Worm (Caenorhabditis elegans) whole organism, L2 larva: ENCODE results near the gene F35A5.2.

Experiments used
- C34F6.9 ChIP-seq: fragments of 150-350 bp; optimal IDR thresholded peaks from 2 replicates; lab custom pipeline; 2014; ENCODE audit warnings: missing biosample characterization, missing genetic modification characterization
- F13H6.1 ChIP-seq: sonication (generic microtip); optimal IDR thresholded peaks from 2 replicates; lab custom pipeline; 2016; ENCODE audit warnings: missing genetic modification characterization, missing compliant biosample characterization
- R02D3.7 ChIP-seq: fragments of 150-350 bp; optimal IDR thresholded peaks from 2 replicates; lab custom pipeline; 2014; ENCODE audit warnings: missing biosample characterization, missing genetic modification characterization
- Y55F3AM.14 ChIP-seq: fragments of 200-800 bp; sonication (Bioruptor generic); optimal IDR thresholded peaks from 2 replicates; lab custom pipeline; 2018; ENCODE audit warnings: mild to moderate bottlenecking, missing genetic modification characterization, missing compliant biosample characterization
- ZK546.5 ChIP-seq: sonication (generic microtip); optimal IDR thresholded peaks from 2 replicates; lab custom pipeline; 2017; ENCODE audit warnings: missing biosample characterization, missing genetic modification characterization
- alr-1 ChIP-seq: fragments of 150-350 bp; optimal IDR thresholded peaks from 2 replicates; lab custom pipeline; 2014; ENCODE audit warnings: missing biosample characterization, missing genetic modification characterization
- aly-2 ChIP-seq: fragments of 150-350 bp; optimal IDR thresholded peaks from 2 replicates; lab custom pipeline; 2014; ENCODE audit warnings: missing biosample characterization, missing genetic modification characterization
- ama-1 ChIP-seq: fragments of 150-350 bp; optimal IDR thresholded peaks from 2 replicates; lab custom pipeline; 2018; ENCODE audit warnings: inconsistent platforms
- blmp-1 ChIP-seq: sonication (generic microtip); optimal IDR thresholded peaks from 2 replicates; lab custom pipeline; 2017; ENCODE audit warnings: missing genetic modification characterization, mild to moderate bottlenecking, missing compliant biosample characterization, antibody characterized with exemption, moderate library complexity; ENCODE audit not compliant: insufficient read depth
- ceh-16 ChIP-seq: fragments of 150-350 bp; optimal IDR thresholded peaks from 2 replicates; lab custom pipeline; 2014; ENCODE audit warnings: missing biosample characterization, missing genetic modification characterization
- ceh-82 ChIP-seq: fragments of 150-350 bp; optimal IDR thresholded peaks from 2 replicates; lab custom pipeline; 2014; ENCODE audit warnings: missing biosample characterization, missing genetic modification characterization
- crh-2 ChIP-seq: sonication (generic microtip); optimal IDR thresholded peaks from 2 replicates; lab custom pipeline; 2017; ENCODE audit warnings: missing biosample characterization, missing genetic modification characterization
- dmd-4 ChIP-seq: sonication (generic microtip); optimal IDR thresholded peaks from 2 replicates; lab custom pipeline; 2017; ENCODE audit warnings: missing biosample characterization, missing genetic modification characterization
- egl-27 ChIP-seq: sonication (generic microtip); optimal IDR thresholded peaks from 3 replicates; lab custom pipeline; 2017; ENCODE audit warnings: missing biosample characterization, missing genetic modification reagents, missing genetic modification characterization
- elt-1 ChIP-seq: fragments of 150-350 bp; optimal IDR thresholded peaks from 2 replicates; lab custom pipeline; 2014; ENCODE audit warnings: missing biosample characterization, missing genetic modification characterization
- fos-1 ChIP-seq: fragments of 150-350 bp; optimal IDR thresholded peaks from 2 replicates; lab custom pipeline; 2014; ENCODE audit warnings: missing biosample characterization, missing genetic modification characterization
- gmeb-1 ChIP-seq: fragments of 150-350 bp; optimal IDR thresholded peaks from 2 replicates; lab custom pipeline; 2014; ENCODE audit warnings: missing biosample characterization, missing genetic modification characterization
- lin-11 ChIP-seq: fragments of 150-350 bp; sonication (generic microtip); optimal IDR thresholded peaks from 2 replicates; lab custom pipeline; 2014; ENCODE audit warnings: missing biosample characterization, missing genetic modification characterization, inconsistent platforms, mixed read lengths
- lin-13 ChIP-seq: fragments of 150-350 bp; optimal IDR thresholded peaks from 2 replicates; lab custom pipeline; 2014; ENCODE audit warnings: missing biosample characterization, missing genetic modification reagents, missing genetic modification characterization
- lin-39 ChIP-seq: fragments of 150-350 bp; optimal IDR thresholded peaks from 2 replicates; lab custom pipeline; 2014; ENCODE audit warnings: missing biosample characterization, missing genetic modification reagents, missing genetic modification characterization
- lsy-2 ChIP-seq, 2 experiments: fragments of 150-350 bp in 1 of 2; sonication (generic microtip) in 1 of 2; optimal IDR thresholded peaks; 2 replicates each; lab custom pipeline; 2014 to 2017; ENCODE audit warnings: missing biosample characterization in 2 of 2, missing genetic modification characterization in 2 of 2
- mab-5 ChIP-seq: fragments of 150-350 bp; optimal IDR thresholded peaks from 2 replicates; lab custom pipeline; 2014; ENCODE audit warnings: missing biosample characterization, missing genetic modification characterization
- mbf-1 ChIP-seq: sonication (generic microtip); optimal IDR thresholded peaks from 2 replicates; lab custom pipeline; 2017; ENCODE audit warnings: missing biosample characterization, missing genetic modification characterization
- mdl-1 ChIP-seq, 2 experiments: fragments of 150-350 bp in 1 of 2; sonication (generic microtip) in 1 of 2; optimal IDR thresholded peaks; 2 replicates each; lab custom pipeline; 2017; ENCODE audit warnings: missing biosample characterization in 2 of 2, missing genetic modification characterization in 2 of 2
- nhr-10 ChIP-seq: sonication (generic microtip); optimal IDR thresholded peaks from 2 replicates; lab custom pipeline; 2017; ENCODE audit warnings: missing biosample characterization, missing genetic modification characterization
- nhr-12 ChIP-seq: fragments of 150-350 bp; optimal IDR thresholded peaks from 2 replicates; lab custom pipeline; 2014; ENCODE audit warnings: missing biosample characterization, missing genetic modification characterization
- nhr-129 ChIP-seq: fragments of 150-350 bp; optimal IDR thresholded peaks from 2 replicates; lab custom pipeline; 2014; ENCODE audit warnings: missing biosample characterization, missing genetic modification characterization
- nhr-21 ChIP-seq: fragments of 150-350 bp; optimal IDR thresholded peaks from 2 replicates; lab custom pipeline; 2014; ENCODE audit warnings: missing biosample characterization, missing genetic modification characterization
- nhr-23 ChIP-seq: fragments of 150-350 bp; optimal IDR thresholded peaks from 2 replicates; lab custom pipeline; 2014; ENCODE audit warnings: missing biosample characterization, missing genetic modification reagents, missing genetic modification characterization
- nhr-237 ChIP-seq: fragments of 150-350 bp; optimal IDR thresholded peaks from 2 replicates; lab custom pipeline; 2014; ENCODE audit warnings: missing biosample characterization, missing genetic modification characterization
- nhr-25 ChIP-seq: fragments of 150-350 bp; sonication (generic microtip); optimal IDR thresholded peaks from 3 replicates; lab custom pipeline; 2014; ENCODE audit warnings: missing biosample characterization, missing genetic modification characterization
- nhr-6 ChIP-seq: fragments of 150-350 bp; optimal IDR thresholded peaks from 2 replicates; lab custom pipeline; 2014; ENCODE audit warnings: missing biosample characterization, missing genetic modification characterization
- nhr-77 ChIP-seq: fragments of 150-350 bp; optimal IDR thresholded peaks from 2 replicates; lab custom pipeline; 2014; ENCODE audit warnings: missing biosample characterization, missing genetic modification characterization
- peb-1 ChIP-seq: fragments of 150-350 bp; optimal IDR thresholded peaks from 2 replicates; lab custom pipeline; 2014; ENCODE audit warnings: missing biosample characterization, missing genetic modification characterization
- sem-4 ChIP-seq: fragments of 150-350 bp; optimal IDR thresholded peaks from 2 replicates; lab custom pipeline; 2014; ENCODE audit warnings: missing biosample characterization, missing genetic modification reagents, missing genetic modification characterization
- skn-1 ChIP-seq: sonication (generic microtip); optimal IDR thresholded peaks from 2 replicates; lab custom pipeline; 2017; ENCODE audit warnings: missing biosample characterization, missing genetic modification characterization
- sma-3 ChIP-seq: sonication (generic microtip); optimal IDR thresholded peaks from 2 replicates; lab custom pipeline; 2016; ENCODE audit warnings: missing genetic modification reagents, missing genetic modification characterization, missing compliant biosample characterization
- sma-9 ChIP-seq, 2 experiments: fragments of 150-350 bp in 1 of 2; sonication (generic microtip) in 1 of 2; optimal IDR thresholded peaks; 2 replicates each; lab custom pipeline; 2014 to 2016; ENCODE audit warnings: missing genetic modification characterization in 2 of 2, mild to moderate bottlenecking in 1 of 2, missing biosample characterization in 1 of 2, missing compliant biosample characterization in 1 of 2, missing genetic modification reagents in 1 of 2, moderate library complexity in 1 of 2
- snpc-4 ChIP-seq: fragments of 150-350 bp; optimal IDR thresholded peaks from 2 replicates; lab custom pipeline; 2014; ENCODE audit warnings: missing biosample characterization, missing genetic modification characterization
- unc-39 ChIP-seq: fragments of 150-350 bp; optimal IDR thresholded peaks from 2 replicates; lab custom pipeline; 2014; ENCODE audit warnings: missing biosample characterization, missing genetic modification characterization
- unc-55 ChIP-seq: fragments of 150-350 bp; sonication (generic microtip); optimal IDR thresholded peaks from 3 replicates; lab custom pipeline; 2014; ENCODE audit warnings: missing biosample characterization, missing genetic modification reagents, missing genetic modification characterization
- unc-62 ChIP-seq: fragments of 150-350 bp; optimal IDR thresholded peaks from 2 replicates; lab custom pipeline; 2014; ENCODE audit warnings: missing biosample characterization, missing genetic modification reagents, missing genetic modification characterization
- zag-1 ChIP-seq: fragments of 150-350 bp; optimal IDR thresholded peaks from 2 replicates; lab custom pipeline; 2014; ENCODE audit warnings: missing biosample characterization, missing genetic modification characterization
- ztf-1 ChIP-seq: fragments of 200-800 bp; sonication (Bioruptor generic); conservative IDR thresholded peaks from 2 replicates; pipeline ENCODE4 v1.3.6; 2022; ENCODE audit warnings: missing genetic modification characterization, missing compliant biosample characterization
- ztf-11 ChIP-seq: sonication (generic microtip); optimal IDR thresholded peaks from 2 replicates; lab custom pipeline; 2017; ENCODE audit warnings: missing biosample characterization, missing genetic modification characterization
- ztf-4 ChIP-seq: fragments of 150-350 bp; optimal IDR thresholded peaks from 2 replicates; lab custom pipeline; 2014; ENCODE audit warnings: missing biosample characterization, missing genetic modification characterization

The F35A5.2 gene

ce11 chrX:3787431-3788076 lies 17.4 kb upstream of the F35A5.2 start, which contains the start of gene pmpl-1:
Gene pmpl-1, plus strand, starts transcription at chrX:3788026.
- TF ChIP-seq ztf-1 (GFP tag; lab: Robert Waterston, UW) (no peak), lin-39 (no peak), sma-3 (GFP tag; lab: Kevin White, UChicago) (peak; percentile 51), sma-9 (GFP tag; optimal IDR thresholded peaks at IDR 0.05; lab: Kevin White, UChicago) (no peak), sma-9 (tag; optimal IDR thresholded peaks at IDR 0.05; lab: Kevin White, UChicago) (no peak), nhr-23 (peak; percentile 7), C34F6.9 (tag; lab: Kevin White, UChicago) (peak; percentile 47), crh-2 (tag; lab: Kevin White, UChicago) (peak; percentile 64), ceh-16 (peak; percentile 91), lsy-2 (tag; optimal IDR thresholded peaks at IDR 0.05; lab: Kevin White, UChicago) (peak in 1 of 2 experiments; percentile 27), F13H6.1 (tag; lab: Kevin White, UChicago) (peak; percentile 60), dmd-4 (tag; lab: Kevin White, UChicago) (no peak), lin-11 (tag; lab: Kevin White, UChicago) (peak; percentile 7), peb-1 (tag; lab: Kevin White, UChicago) (no peak), elt-1 (tag; lab: Kevin White, UChicago) (no peak), nhr-129 (tag; lab: Kevin White, UChicago) (peak; percentile 74), nhr-21 (tag; lab: Kevin White, UChicago) (peak; percentile 24), sem-4 (tag; lab: Kevin White, UChicago) (peak; percentile 41), nhr-25 (tag; lab: Kevin White, UChicago) (peak; percentile 95), R02D3.7 (tag; lab: Kevin White, UChicago) (no peak), mab-5 (tag; lab: Kevin White, UChicago) (no peak), nhr-77 (no peak), skn-1 (tag; lab: Kevin White, UChicago) (no peak), blmp-1 (tag; lab: Kevin White, UChicago) (peak; percentile 73), egl-27 (tag; lab: Kevin White, UChicago) (peak; percentile 40), mdl-1 (tag; optimal IDR thresholded peaks at IDR 0.05; lab: Kevin White, UChicago) (peak; percentile 31 to 46), lin-13 (GFP tag; lab: Kevin White, UChicago) (peak; percentile 43)

- no peak for TF ChIP-seq lin-13 (GFP tag; lab: Kevin White, UChicago)
- peak; percentile 67 for TF ChIP-seq nhr-21 (tag; lab: Kevin White, UChicago)
- TF ChIP-seq aly-2 (tag; lab: Kevin White, UChicago), result no peak
- TF ChIP-seq nhr-23, result no peak
- TF ChIP-seq nhr-77, result no peak
- peak; percentile 61 for TF ChIP-seq nhr-6
- TF ChIP-seq elt-1 (tag; lab: Kevin White, UChicago), result no peak
- TF ChIP-seq unc-62 (GFP tag; lab: Kevin White, UChicago), result no peak
- no peak for TF ChIP-seq peb-1 (tag; lab: Kevin White, UChicago)
- TF ChIP-seq lsy-2 (tag; optimal IDR thresholded peaks at IDR 0.05; lab: Kevin White, UChicago), result peak in 1 of 2 experiments; percentile 68
- no peak for TF ChIP-seq nhr-12 (tag; lab: Kevin White, UChicago)
- no peak for TF ChIP-seq zag-1 (tag; lab: Kevin White, UChicago)
- no peak for TF ChIP-seq R02D3.7 (tag; lab: Kevin White, UChicago)
- TF ChIP-seq ztf-1 (GFP tag; lab: Robert Waterston, UW), result no peak
- TF ChIP-seq ama-1 (lab: Kevin White, UChicago), result peak; percentile 92
- TF ChIP-seq gmeb-1, result peak; percentile 5
- peak; percentile 78 for TF ChIP-seq sma-9 (GFP tag; optimal IDR thresholded peaks at IDR 0.05; lab: Kevin White, UChicago)
- no peak for TF ChIP-seq sma-9 (tag; optimal IDR thresholded peaks at IDR 0.05; lab: Kevin White, UChicago)
- peak; percentile 32 for TF ChIP-seq fos-1 (tag; lab: Kevin White, UChicago)
- no peak for TF ChIP-seq Y55F3AM.14 (GFP tag; lab: Kevin White, UChicago)
- TF ChIP-seq crh-2 (tag; lab: Kevin White, UChicago), result peak; percentile 74
- peak; percentile 52 for TF ChIP-seq ceh-16
- no peak for TF ChIP-seq alr-1 (tag; lab: Kevin White, UChicago)
- peak; percentile 68 for TF ChIP-seq F13H6.1 (tag; lab: Kevin White, UChicago)
- no peak for TF ChIP-seq snpc-4 (tag; lab: Kevin White, UChicago)
- TF ChIP-seq ztf-11 (tag; lab: Kevin White, UChicago), result no peak
- no peak for TF ChIP-seq unc-55 (GFP tag; lab: Kevin White, UChicago)
- TF ChIP-seq C34F6.9 (tag; lab: Kevin White, UChicago), result peak; percentile 29
- TF ChIP-seq mdl-1 (tag; optimal IDR thresholded peaks at IDR 0.05; lab: Kevin White, UChicago), result peak in 1 of 2 experiments; percentile 13
- TF ChIP-seq ztf-4, result peak; percentile 84
- peak; percentile 93 for TF ChIP-seq nhr-25 (tag; lab: Kevin White, UChicago)
- no peak for TF ChIP-seq lin-11 (tag; lab: Kevin White, UChicago)
- TF ChIP-seq nhr-129 (tag; lab: Kevin White, UChicago), result peak; percentile 90
- no peak for TF ChIP-seq mbf-1 (tag; lab: Kevin White, UChicago)
- TF ChIP-seq ceh-82 (tag; lab: Kevin White, UChicago), result no peak
- TF ChIP-seq mab-5 (tag; lab: Kevin White, UChicago), result no peak
- TF ChIP-seq lin-39, result no peak
- TF ChIP-seq ZK546.5 (tag; lab: Kevin White, UChicago), result no peak
- no peak for TF ChIP-seq nhr-237 (tag; lab: Kevin White, UChicago)
- TF ChIP-seq dmd-4 (tag; lab: Kevin White, UChicago), result no peak
- TF ChIP-seq nhr-10, result no peak
- TF ChIP-seq unc-39 (tag; lab: Kevin White, UChicago), result no peak
- no peak for TF ChIP-seq blmp-1 (tag; lab: Kevin White, UChicago)
- peak; percentile 43 for TF ChIP-seq sem-4 (tag; lab: Kevin White, UChicago)
- TF ChIP-seq sma-3 (GFP tag; lab: Kevin White, UChicago), result peak; percentile 84
- no peak for TF ChIP-seq egl-27 (tag; lab: Kevin White, UChicago)
Observed at ce11 chrX:3788483-3788882, 16.5 kb upstream of the F35A5.2 start.
